Fruit fly (Drosophila melanogaster): Measurements from ENCODE around the gene CG8813.

CG8813 gene

DNA sequence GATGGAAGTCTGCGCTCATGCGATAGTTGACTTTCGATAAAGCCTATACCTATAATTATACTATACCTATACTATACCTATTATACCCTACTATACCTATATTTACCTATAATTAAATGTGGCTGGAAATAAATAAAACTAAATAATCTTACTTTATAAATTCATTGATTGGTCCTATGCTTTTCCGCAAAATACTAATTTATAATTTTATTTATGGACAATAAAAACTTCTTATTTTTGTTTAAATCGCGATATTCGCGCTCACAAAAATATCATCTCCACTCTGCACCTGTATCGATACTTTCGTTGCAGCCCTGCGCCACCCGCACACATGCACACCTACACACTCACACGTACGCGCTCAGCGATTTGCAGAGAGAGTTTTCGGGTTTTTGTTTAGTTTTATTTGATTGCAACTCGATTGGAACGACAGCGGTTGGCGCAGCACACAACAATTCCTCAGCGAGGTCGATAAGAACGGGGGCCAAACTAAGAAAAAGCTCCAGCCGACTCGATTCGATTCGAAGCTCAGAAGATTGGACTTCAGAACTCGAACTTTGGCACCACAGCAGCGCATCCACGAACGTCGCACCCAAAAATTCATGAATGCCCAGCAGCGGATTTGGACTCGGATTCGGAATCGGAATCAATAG, 5.2 kb downstream of the CG8813 start, which contains the start of gene CG8814 (continued):
- peak; percentile 20; the same call in 1 of the 2 replicates for TF ChIP-seq stc (GFP tag; IDR thresholded peaks at IDR 0.05)
- peak; percentile 82 for TF ChIP-seq inv (GFP tag; IDR thresholded peaks at IDR 0.05; ENCODE audit: partially characterized antibody)
- peak; percentile 49 for TF ChIP-seq CG15011 (GFP tag; optimal IDR thresholded peaks at IDR 0.05)
- TF ChIP-seq ci (GFP tag; IDR thresholded peaks at IDR 0.05) = peak; percentile 54; the same call in 2 of the 3 replicates
- TF ChIP-seq CG31388 (GFP tag; optimal IDR thresholded peaks at IDR 0.05) = peak; percentile 50
- TF ChIP-seq Fer3 (tag; optimal IDR thresholded peaks at IDR 0.05) = peak; percentile 14
- TF ChIP-seq sd (tag; optimal IDR thresholded peaks at IDR 0.05) = peak; percentile 34
- no peak for TF ChIP-seq ac (GFP tag; optimal IDR thresholded peaks at IDR 0.05)
- 0 out of 2 replicates have a peak, but pooled peaks have one; percentile 3 for TF ChIP-seq wdn (GFP tag; IDR thresholded peaks at IDR 0.05)
- TF ChIP-seq CG10431 (GFP tag; optimal IDR thresholded peaks at IDR 0.05) = no peak
- peak; percentile 78 for TF ChIP-seq al (GFP tag; IDR thresholded peaks at IDR 0.05)
- TF ChIP-seq CG18011 (GFP tag; optimal IDR thresholded peaks at IDR 0.05) = peak; percentile 28
- TF ChIP-seq pita (GFP tag; optimal IDR thresholded peaks at IDR 0.05) = no peak
- TF ChIP-seq CG3726 (GFP tag; IDR thresholded peaks at IDR 0.05) = no peak
- TF ChIP-seq p53 (GFP tag; optimal IDR thresholded peaks at IDR 0.05) = no peak
- TF ChIP-seq E2f2 (GFP tag; IDR thresholded peaks at IDR 0.05) = peak; percentile 82
- no peak for TF ChIP-seq Asciz (GFP tag; optimal IDR thresholded peaks at IDR 0.05)
- no peak for TF ChIP-seq NC2β (GFP tag; optimal IDR thresholded peaks at IDR 0.05)
- TF ChIP-seq eyg (GFP tag; optimal IDR thresholded peaks at IDR 0.05) = no peak
- peak; percentile 46; the same call in 1 of the 2 replicates for TF ChIP-seq CG8765 (GFP tag; IDR thresholded peaks at IDR 0.05)
- TF ChIP-seq exex (tag; optimal IDR thresholded peaks at IDR 0.05) = peak; percentile 21
- peak; percentile 75; the same call in 2 of the 3 replicates for TF ChIP-seq CG6791 (GFP tag; IDR thresholded peaks at IDR 0.05; ENCODE audit: partially characterized antibody)
- TF ChIP-seq CG2199 (GFP tag; IDR thresholded peaks at IDR 0.05) = no peak
- peak; percentile 75 for TF ChIP-seq CG12155 (GFP tag; optimal IDR thresholded peaks at IDR 0.05)
- no peak for TF ChIP-seq CG30431 (GFP tag; optimal IDR thresholded peaks at IDR 0.05)
- peak; percentile 69 for TF ChIP-seq Hmr (GFP tag; optimal IDR thresholded peaks at IDR 0.05)
- peak; percentile 38 for TF ChIP-seq CG9609 (GFP tag; optimal IDR thresholded peaks at IDR 0.05)
- no peak for TF ChIP-seq CG16779 (GFP tag; IDR thresholded peaks at IDR 0.05)
- peak; percentile 54 for TF ChIP-seq Sox102F (GFP tag; optimal IDR thresholded peaks at IDR 0.05)
- TF ChIP-seq CG18476 (GFP tag; optimal IDR thresholded peaks at IDR 0.05) = peak; percentile 58
- TF ChIP-seq btn (GFP tag; optimal IDR thresholded peaks at IDR 0.05) = no peak
- TF ChIP-seq CG6683 (GFP tag; optimal IDR thresholded peaks at IDR 0.05) = no peak
- TF ChIP-seq CG2202 (tag; optimal IDR thresholded peaks at IDR 0.05) = no peak
- 0 out of 3 replicates have a peak, but pooled peaks have one; percentile 58 for TF ChIP-seq Mrtf (GFP tag; IDR thresholded peaks at IDR 0.05)
- no peak for TF ChIP-seq CG13296 (GFP tag; optimal IDR thresholded peaks at IDR 0.05)
- TF ChIP-seq CG4360 (GFP tag; IDR thresholded peaks at IDR 0.05) = 0 out of 2 replicates have a peak, but pooled peaks have one; percentile 9
- TF ChIP-seq TFAM (GFP tag; optimal IDR thresholded peaks at IDR 0.05) = no peak
- TF ChIP-seq Fer1 (GFP tag; optimal IDR thresholded peaks at IDR 0.05) = peak; percentile 8
- peak; percentile 69 for TF ChIP-seq CG10147 (GFP tag; optimal IDR thresholded peaks at IDR 0.05)
- TF ChIP-seq CG11696 (GFP tag; IDR thresholded peaks at IDR 0.05) = no peak
- TF ChIP-seq zfh1 (GFP tag; IDR thresholded peaks at IDR 0.05) = peak; percentile 64
- peak; percentile 36 for TF ChIP-seq Antp (GFP tag; optimal IDR thresholded peaks at IDR 0.05)
- TF ChIP-seq CG15073 (GFP tag; optimal IDR thresholded peaks at IDR 0.05) = no peak
- peak; percentile 61 for TF ChIP-seq CG16815 (GFP tag; optimal IDR thresholded peaks at IDR 0.05)
- TF ChIP-seq Lhr (GFP tag; optimal IDR thresholded peaks at IDR 0.05) = peak; percentile 66
- no peak for TF ChIP-seq Ravus (GFP tag; IDR thresholded peaks at IDR 0.05)
- TF ChIP-seq CG3407 (GFP tag; optimal IDR thresholded peaks at IDR 0.05) = peak; percentile 23
- TF ChIP-seq cad (GFP tag; optimal IDR thresholded peaks at IDR 0.05) = no peak
- TF ChIP-seq D (optimal IDR thresholded peaks at IDR 0.05) = no peak
- TF ChIP-seq D (GFP tag; optimal IDR thresholded peaks at IDR 0.05) = peak; percentile 40
